Worm (Caenorhabditis elegans) whole organism, mixed stage, embryonic: Measurements from ENCODE around the gene ZK353.2.
A peak's percentile ranks its signal among the peaks of the same experiment; 100 is the strongest.

Experiments used
- M03D4.4 ChIP-seq: sonication (generic microtip); optimal IDR thresholded peaks from 2 replicates; lab custom pipeline; 2017; ENCODE audit warnings: mild to moderate bottlenecking, missing genetic modification characterization, missing compliant biosample characterization
- bed-3 ChIP-seq: fragments of 200-800 bp; sonication (Bioruptor generic); optimal IDR thresholded peaks from 3 replicates; lab custom pipeline; 2018; ENCODE audit warnings: mild to moderate bottlenecking, missing genetic modification characterization, moderate library complexity, missing compliant biosample characterization
- blmp-1 ChIP-seq: fragments of 150-350 bp; optimal IDR thresholded peaks from 2 replicates; lab custom pipeline; 2014; ENCODE audit warnings: missing biosample characterization, missing genetic modification characterization
- ceh-39 ChIP-seq: fragments of 150-350 bp; optimal IDR thresholded peaks from 2 replicates; lab custom pipeline; 2014; ENCODE audit warnings: missing biosample characterization, missing genetic modification characterization
- ceh-43 ChIP-seq: fragments of 200-800 bp; sonication (Bioruptor generic); optimal IDR thresholded peaks from 2 replicates; lab custom pipeline; 2018; ENCODE audit warnings: mild to moderate bottlenecking, missing genetic modification characterization, moderate library complexity, missing compliant biosample characterization
- ceh-83 ChIP-seq: fragments of 200-800 bp; sonication (Bioruptor generic); optimal IDR thresholded peaks from 2 replicates; lab custom pipeline; 2018; ENCODE audit warnings: mild to moderate bottlenecking, missing genetic modification characterization, missing compliant biosample characterization
- ces-1 ChIP-seq: fragments of 150-350 bp; optimal IDR thresholded peaks from 2 replicates; lab custom pipeline; 2014; ENCODE audit warnings: missing biosample characterization, missing genetic modification reagents, missing genetic modification characterization
- cnd-1 ChIP-seq: fragments of 200-800 bp; sonication (Bioruptor generic); optimal IDR thresholded peaks from 2 replicates; lab custom pipeline; 2018; ENCODE audit warnings: mild to moderate bottlenecking, missing genetic modification characterization, missing compliant biosample characterization
- drap-1 ChIP-seq: fragments of 200-800 bp; sonication (Bioruptor generic); optimal IDR thresholded peaks from 3 replicates; lab custom pipeline; 2018; ENCODE audit warnings: mild to moderate bottlenecking, missing genetic modification characterization, missing compliant biosample characterization
- elt-1 ChIP-seq: sonication (generic microtip); optimal IDR thresholded peaks from 2 replicates; lab custom pipeline; 2017; ENCODE audit warnings: missing genetic modification characterization, mild to moderate bottlenecking, missing compliant biosample characterization, antibody characterized with exemption, moderate library complexity, borderline replicate concordance; ENCODE audit not compliant: insufficient read depth
- elt-3 ChIP-seq: fragments of 150-350 bp; optimal IDR thresholded peaks from 2 replicates; lab custom pipeline; 2014; ENCODE audit warnings: missing biosample characterization, missing genetic modification characterization
- ham-2 ChIP-seq: fragments of 200-800 bp; sonication (Bioruptor generic); optimal IDR thresholded peaks from 2 replicates; lab custom pipeline; 2018; ENCODE audit warnings: mild to moderate bottlenecking, missing genetic modification characterization, missing compliant biosample characterization
- lin-13 ChIP-seq: fragments of 150-350 bp; optimal IDR thresholded peaks from 2 replicates; lab custom pipeline; 2014; ENCODE audit warnings: missing biosample characterization, missing genetic modification characterization
- lin-32 ChIP-seq: fragments of 200-800 bp; sonication (Bioruptor generic); optimal IDR thresholded peaks from 2 replicates; lab custom pipeline; 2018; ENCODE audit warnings: mild to moderate bottlenecking, missing genetic modification characterization, missing compliant biosample characterization
- lsy-2 ChIP-seq: fragments of 150-350 bp; optimal IDR thresholded peaks from 2 replicates; lab custom pipeline; 2014; ENCODE audit warnings: missing biosample characterization, missing genetic modification characterization
- mab-5 ChIP-seq: fragments of 150-350 bp; optimal IDR thresholded peaks from 2 replicates; lab custom pipeline; 2014; ENCODE audit warnings: missing biosample characterization, missing genetic modification characterization
- mep-1 ChIP-seq: fragments of 150-350 bp; optimal IDR thresholded peaks from 2 replicates; lab custom pipeline; 2017; ENCODE audit warnings: missing biosample characterization, missing genetic modification reagents, missing genetic modification characterization, inconsistent platforms
- mls-2 ChIP-seq: sonication (generic microtip); optimal IDR thresholded peaks from 2 replicates; lab custom pipeline; 2016; ENCODE audit warnings: mild to moderate bottlenecking, missing genetic modification characterization, moderate library complexity, missing compliant biosample characterization
- nhr-12 ChIP-seq: fragments of 150-350 bp; optimal IDR thresholded peaks from 2 replicates; lab custom pipeline; 2014; ENCODE audit warnings: missing biosample characterization, missing genetic modification characterization
- nhr-2 ChIP-seq: fragments of 150-350 bp; optimal IDR thresholded peaks from 2 replicates; lab custom pipeline; 2014; ENCODE audit warnings: missing biosample characterization, missing genetic modification characterization
- nhr-237 ChIP-seq: fragments of 150-350 bp; optimal IDR thresholded peaks from 2 replicates; lab custom pipeline; 2014; ENCODE audit warnings: missing biosample characterization, missing genetic modification characterization
- nhr-28 ChIP-seq: fragments of 150-350 bp; optimal IDR thresholded peaks from 2 replicates; lab custom pipeline; 2014; ENCODE audit warnings: missing biosample characterization, missing genetic modification characterization
- nhr-76 ChIP-seq: sonication (generic microtip); optimal IDR thresholded peaks from 2 replicates; lab custom pipeline; 2017; ENCODE audit warnings: missing biosample characterization, missing genetic modification characterization
- pha-4 ChIP-seq: fragments of 150-350 bp; optimal IDR thresholded peaks from 2 replicates; lab custom pipeline; 2018; ENCODE audit warnings: missing biosample characterization, missing genetic modification reagents, missing genetic modification characterization
- sem-2 ChIP-seq: fragments of 200-800 bp; sonication (Bioruptor generic); optimal IDR thresholded peaks from 2 replicates; lab custom pipeline; 2018; ENCODE audit warnings: mild to moderate bottlenecking, missing genetic modification characterization, missing compliant biosample characterization
- snpc-4 ChIP-seq: fragments of 150-350 bp; optimal IDR thresholded peaks from 2 replicates; lab custom pipeline; 2014; ENCODE audit warnings: missing biosample characterization, missing genetic modification characterization
- sptf-1 ChIP-seq: sonication (generic microtip); optimal IDR thresholded peaks from 2 replicates; lab custom pipeline; 2017; ENCODE audit warnings: mild to moderate bottlenecking, missing genetic modification characterization, moderate library complexity, missing compliant biosample characterization
- unc-120 ChIP-seq: sonication (generic microtip); optimal IDR thresholded peaks from 2 replicates; lab custom pipeline; 2017; ENCODE audit warnings: missing genetic modification characterization, missing compliant biosample characterization; ENCODE audit not compliant: poor library complexity, severe bottlenecking
- unc-62 ChIP-seq: fragments of 150-350 bp; optimal IDR thresholded peaks from 2 replicates; lab custom pipeline; 2014; ENCODE audit warnings: missing biosample characterization, missing genetic modification reagents, missing genetic modification characterization
- zip-8 ChIP-seq: fragments of 150-350 bp; optimal IDR thresholded peaks from 2 replicates; lab custom pipeline; 2014; ENCODE audit warnings: missing biosample characterization, missing genetic modification characterization

Gene ZK353.2

ce11 chrIII:8400478-8400877, 2.0 kb downstream of the ZK353.2 start:
- no peak for TF ChIP-seq drap-1 (GFP tag; lab: Kevin White, UChicago)
- no peak for TF ChIP-seq unc-62 (GFP tag; lab: Kevin White, UChicago)
- TF ChIP-seq elt-3 (tag; lab: Kevin White, UChicago): no peak
- TF ChIP-seq ham-2 (GFP tag; lab: Kevin White, UChicago): no peak
- no peak for TF ChIP-seq zip-8 (tag; lab: Kevin White, UChicago)
- no peak for TF ChIP-seq ceh-43
- no peak for TF ChIP-seq mep-1 (tag; lab: Kevin White, UChicago)

- no peak for TF ChIP-seq nhr-12 (tag; lab: Kevin White, UChicago)
- no peak for TF ChIP-seq ceh-43
- TF ChIP-seq elt-1 (tag; lab: Kevin White, UChicago): no peak
- no peak for TF ChIP-seq blmp-1
- no peak for TF ChIP-seq ceh-39 (tag; lab: Kevin White, UChicago)
Measured at ce11 chrIII:8401887-8402286, 3.4 kb downstream of the ZK353.2 start, which contains the start of gene lap-1. TSS of gene lap-1 (minus strand) at chrIII:8401928.

ce11 chrIII:8402633-8403032, 4.1 kb downstream of the ZK353.2 start:
- TF ChIP-seq nhr-12 (tag; lab: Kevin White, UChicago) (no peak), bed-3 (GFP tag; lab: Kevin White, UChicago) (no peak), lin-32 (GFP tag; lab: Kevin White, UChicago) (no peak), drap-1 (GFP tag; lab: Kevin White, UChicago) (no peak), mab-5 (tag; lab: Kevin White, UChicago) (no peak), elt-3 (tag; lab: Kevin White, UChicago) (no peak), unc-62 (GFP tag; lab: Kevin White, UChicago) (no peak), nhr-76 (no peak), pha-4 (tag; lab: Kevin White, UChicago) (no peak), snpc-4 (tag; lab: Kevin White, UChicago) (no peak), M03D4.4 (tag; lab: Kevin White, UChicago) (no peak), blmp-1 (no peak), nhr-28 (no peak), nhr-2 (no peak), cnd-1 (tag; lab: Kevin White, UChicago) (no peak), nhr-237 (tag; lab: Kevin White, UChicago) (no peak), unc-120 (tag; lab: Kevin White, UChicago) (no peak), sptf-1 (tag; lab: Kevin White, UChicago) (no peak), zip-8 (tag; lab: Kevin White, UChicago) (no peak)
- TF ChIP-seq, all 35 proteins: peak for 0

ce11 chrIII:8403507-8403906, 5.0 kb downstream of the ZK353.2 start, which contains the start of gene cutc-1:
TSS of gene cutc-1 (minus strand) at chrIII:8403607.
- no peak for TF ChIP-seq sem-2 (GFP tag; lab: Kevin White, UChicago)
- no peak for TF ChIP-seq ceh-83 (GFP tag; lab: Kevin White, UChicago)
- no peak for TF ChIP-seq cnd-1 (tag; lab: Kevin White, UChicago)
- TF ChIP-seq lin-13 (tag; lab: Kevin White, UChicago): no peak
- no peak for TF ChIP-seq unc-120 (tag; lab: Kevin White, UChicago)
- no peak for TF ChIP-seq elt-3 (tag; lab: Kevin White, UChicago)
- no peak for TF ChIP-seq M03D4.4 (tag; lab: Kevin White, UChicago)
- TF ChIP-seq sptf-1 (tag; lab: Kevin White, UChicago): no peak

- peak; percentile 44 for TF ChIP-seq mep-1 (tag; lab: Kevin White, UChicago)
- peak; percentile 42 for TF ChIP-seq ces-1
- no peak for TF ChIP-seq mls-2 (tag; lab: Kevin White, UChicago)
- no peak for TF ChIP-seq sptf-1 (tag; lab: Kevin White, UChicago)
- TF ChIP-seq unc-62 (GFP tag; lab: Kevin White, UChicago): no peak
- TF ChIP-seq elt-1 (tag; lab: Kevin White, UChicago): no peak
- peak; percentile 42 for TF ChIP-seq lsy-2 (tag; lab: Kevin White, UChicago)
- TF ChIP-seq ham-2 (GFP tag; lab: Kevin White, UChicago): no peak
- TF ChIP-seq ceh-39 (tag; lab: Kevin White, UChicago): no peak
- no peak for TF ChIP-seq nhr-28
Measured at ce11 chrIII:8405449-8405962, 7.0 kb downstream of the ZK353.2 start, which contains the start of the genes ubxn-4 and cyy-1. TSS of gene ubxn-4 (minus strand) at chrIII:8405562. TSS of gene cyy-1 (plus strand) at chrIII:8405874.
